Fruit fly (Drosophila melanogaster) whole organism, embryonic: ENCODE results near the gene Gr89a.

ENCODE experiments used
- ATbp ChIP-seq: fragments of 200-800 bp; sonication (Bioruptor generic); optimal IDR thresholded peaks from 2 replicates; lab custom pipeline; 2017; ENCODE audit warnings: missing biosample characterization, mild to moderate bottlenecking, missing genetic modification characterization, missing genetic modification reagents
- Ada2b ChIP-seq: fragments of 200-800 bp; sonication (Bioruptor generic); IDR thresholded peaks from 2 replicates; pipeline ENCODE4 v1.3.6; 2022; ENCODE audit warnings: missing biosample characterization, missing genetic modification characterization
- Aef1 ChIP-seq: fragments of 200-800 bp; sonication (Bioruptor generic); IDR thresholded peaks from 3 replicates; pipeline ENCODE4 v1.3.6; 2022; ENCODE audit warnings: missing biosample characterization, missing genetic modification characterization
- CG10267 ChIP-seq: fragments of 200-800 bp; sonication (Bioruptor generic); optimal IDR thresholded peaks from 2 replicates; lab custom pipeline; 2018; ENCODE audit warnings: missing biosample characterization, mild to moderate bottlenecking, missing genetic modification characterization, moderate library complexity
- CG11504 ChIP-seq: fragments of 200-800 bp; sonication (Bioruptor generic); optimal IDR thresholded peaks from 3 replicates; lab custom pipeline; 2019; ENCODE audit warnings: missing biosample characterization, mild to moderate bottlenecking, missing genetic modification characterization, moderate library complexity
- CG12155 ChIP-seq: fragments of 200-800 bp; sonication (Bioruptor generic); optimal IDR thresholded peaks from 3 replicates; lab custom pipeline; 2016; ENCODE audit warnings: missing biosample characterization, missing genetic modification characterization
- CG17829 ChIP-seq: fragments of 200-800 bp; optimal IDR thresholded peaks from 2 replicates; lab custom pipeline; 2019; ENCODE audit warnings: missing biosample characterization, mild to moderate bottlenecking, missing genetic modification characterization, moderate library complexity
- CG1792 ChIP-seq: fragments of 200-800 bp; sonication (Bioruptor generic); optimal IDR thresholded peaks from 2 replicates; lab custom pipeline; 2016; ENCODE audit warnings: missing biosample characterization, missing genetic modification characterization
- CG18476 ChIP-seq: fragments of 200-800 bp; sonication (Bioruptor generic); optimal IDR thresholded peaks from 2 replicates; lab custom pipeline; 2016; ENCODE audit warnings: missing biosample characterization, mild to moderate bottlenecking, missing genetic modification characterization
- CG32532 ChIP-seq: fragments of 200-800 bp; sonication (Bioruptor generic); IDR thresholded peaks from 2 replicates; pipeline ENCODE4 v1.3.6; 2022; ENCODE audit warnings: missing biosample characterization, missing genetic modification characterization
- CG34422 ChIP-seq: fragments of 200-800 bp; sonication (Bioruptor generic); IDR thresholded peaks from 3 replicates; pipeline ENCODE4 v1.3.6; 2022; ENCODE audit warnings: missing biosample characterization, missing genetic modification characterization
- CG3995 ChIP-seq: fragments of 200-800 bp; sonication (Bioruptor generic); optimal IDR thresholded peaks from 3 replicates; lab custom pipeline; 2016; ENCODE audit warnings: missing biosample characterization, missing genetic modification characterization
- CG4328 ChIP-seq: fragments of 200-800 bp; sonication (Bioruptor generic); optimal IDR thresholded peaks from 3 replicates; lab custom pipeline; 2017; ENCODE audit warnings: missing biosample characterization, missing genetic modification reagents, missing genetic modification characterization
- CG4730 ChIP-seq: fragments of 200-800 bp; sonication (Bioruptor generic); IDR thresholded peaks from 2 replicates; pipeline ENCODE4 v1.3.6; 2022; ENCODE audit warnings: missing biosample characterization, missing genetic modification characterization
- CG5180 ChIP-seq: fragments of 200-800 bp; sonication (Bioruptor generic); optimal IDR thresholded peaks from 3 replicates; lab custom pipeline; 2017; ENCODE audit warnings: missing biosample characterization, missing genetic modification characterization, mild to moderate bottlenecking, moderate library complexity, missing genetic modification reagents
- CG7372 ChIP-seq: fragments of 200-800 bp; sonication (Bioruptor generic); IDR thresholded peaks from 2 replicates; pipeline ENCODE4 v1.3.6; 2022; ENCODE audit warnings: missing biosample characterization, missing genetic modification characterization
- CG7556 ChIP-seq: fragments of 200-800 bp; sonication (Bioruptor generic); optimal IDR thresholded peaks from 2 replicates; lab custom pipeline; 2017; ENCODE audit warnings: missing biosample characterization, mild to moderate bottlenecking, missing genetic modification characterization
- CG7839 ChIP-seq: fragments of 200-800 bp; sonication (Bioruptor generic); optimal IDR thresholded peaks from 3 replicates; lab custom pipeline; 2018; ENCODE audit warnings: missing biosample characterization, mild to moderate bottlenecking, missing genetic modification characterization, moderate library complexity
- CG9437 ChIP-seq: fragments of 200-800 bp; sonication (Bioruptor generic); optimal IDR thresholded peaks from 2 replicates; lab custom pipeline; 2018; ENCODE audit warnings: missing biosample characterization, mild to moderate bottlenecking, missing genetic modification characterization
- Dad ChIP-seq: fragments of 200-800 bp; sonication (Bioruptor generic); optimal IDR thresholded peaks from 3 replicates; lab custom pipeline; 2016; ENCODE audit warnings: missing biosample characterization, missing genetic modification characterization
- Dfd ChIP-seq, 2 experiments: fragments of >200 bp; optimal IDR thresholded peaks; 2 replicates each; lab custom pipeline; 2017; ENCODE audit warnings: missing biosample characterization in 2 of 2, missing genetic modification characterization in 2 of 2
- E2f2 ChIP-seq: fragments of 200-800 bp; sonication (Bioruptor generic); IDR thresholded peaks from 2 replicates; pipeline ENCODE4 v1.3.6; 2022; ENCODE audit warnings: missing biosample characterization, missing genetic modification characterization
- Fer1 ChIP-seq: fragments of 200-800 bp; sonication (Bioruptor generic); optimal IDR thresholded peaks from 2 replicates; lab custom pipeline; 2017; ENCODE audit warnings: missing biosample characterization, mild to moderate bottlenecking, missing genetic modification characterization
- Hey ChIP-seq: fragments of 200-800 bp; sonication (Bioruptor generic); optimal IDR thresholded peaks from 3 replicates; lab custom pipeline; 2018; ENCODE audit warnings: missing biosample characterization, mild to moderate bottlenecking, missing genetic modification characterization
- Oaz ChIP-seq: fragments of 200-800 bp; sonication (Bioruptor generic); IDR thresholded peaks from 2 replicates; pipeline ENCODE4 v1.3.6; 2022; ENCODE audit warnings: missing biosample characterization, missing genetic modification characterization
- Trl ChIP-seq, 3 experiments: fragments of >200 bp in 2 of 3; fragments of 200-800 bp in 1 of 3; sonication (Bioruptor generic) in 1 of 3; optimal IDR thresholded peaks; 2 replicates in 1 of 3; 3 replicates in 2 of 3; lab custom pipeline; 2016 to 2017; ENCODE audit warnings: missing biosample characterization in 1 of 3, missing genetic modification characterization in 1 of 3
- Vsx1 ChIP-seq: fragments of 200-800 bp; sonication (Bioruptor generic); optimal IDR thresholded peaks from 2 replicates; lab custom pipeline; 2017; ENCODE audit warnings: missing biosample characterization, mild to moderate bottlenecking, missing genetic modification characterization, missing genetic modification reagents
- ac ChIP-seq: fragments of 200-800 bp; sonication (Bioruptor generic); optimal IDR thresholded peaks from 3 replicates; lab custom pipeline; 2017; ENCODE audit warnings: missing biosample characterization, mild to moderate bottlenecking, missing genetic modification characterization
- amos ChIP-seq: fragments of 200-800 bp; sonication (Bioruptor generic); IDR thresholded peaks from 2 replicates; pipeline ENCODE4 v1.3.6; 2022; ENCODE audit warnings: missing biosample characterization, missing genetic modification characterization; ENCODE audit not compliant: partially characterized antibody
- ase ChIP-seq: fragments of 200-800 bp; sonication (Bioruptor generic); IDR thresholded peaks from 3 replicates; pipeline ENCODE4 v1.3.6; 2022; ENCODE audit warnings: missing biosample characterization, missing genetic modification characterization
- bsh ChIP-seq, 2 experiments: fragments of 200-800 bp; sonication (Bioruptor generic); optimal IDR thresholded peaks; 2 replicates each; lab custom pipeline; 2017 to 2018; ENCODE audit warnings: mild to moderate bottlenecking in 2 of 2, missing biosample characterization in 2 of 2, missing genetic modification characterization in 2 of 2, moderate library complexity in 1 of 2
- chinmo ChIP-seq: fragments of 200-800 bp; sonication (Bioruptor generic); IDR thresholded peaks from 4 replicates; pipeline ENCODE4 v1.3.6; 2022; ENCODE audit warnings: missing biosample characterization, missing genetic modification characterization; ENCODE audit not compliant: partially characterized antibody
- corto ChIP-seq: fragments of 200-800 bp; sonication (Bioruptor generic); optimal IDR thresholded peaks from 2 replicates; lab custom pipeline; 2016; ENCODE audit warnings: missing biosample characterization, mild to moderate bottlenecking, missing genetic modification characterization, moderate library complexity
- danr ChIP-seq: fragments of 200-800 bp; sonication (Bioruptor generic); IDR thresholded peaks from 2 replicates; pipeline ENCODE4 v1.3.6; 2022; ENCODE audit warnings: missing biosample characterization, missing genetic modification characterization
- emc ChIP-seq: fragments of 200-800 bp; sonication (Bioruptor generic); optimal IDR thresholded peaks from 2 replicates; lab custom pipeline; 2016; ENCODE audit warnings: missing biosample characterization, missing genetic modification characterization
- exex ChIP-seq: fragments of 200-800 bp; sonication (Bioruptor generic); optimal IDR thresholded peaks from 4 replicates; lab custom pipeline; 2018; ENCODE audit warnings: missing biosample characterization, mild to moderate bottlenecking, missing genetic modification characterization, moderate library complexity
- grau ChIP-seq: fragments of 200-800 bp; optimal IDR thresholded peaks from 3 replicates; lab custom pipeline; 2019; ENCODE audit warnings: missing biosample characterization, mild to moderate bottlenecking, missing genetic modification characterization, moderate library complexity
- grn ChIP-seq: fragments of 200-800 bp; sonication (Bioruptor generic); optimal IDR thresholded peaks from 3 replicates; lab custom pipeline; 2017; ENCODE audit warnings: missing biosample characterization, missing genetic modification characterization
- gt ChIP-seq: fragments of 200-800 bp; sonication (Bioruptor generic); IDR thresholded peaks from 2 replicates; pipeline ENCODE4 v1.3.6; 2022; ENCODE audit warnings: missing biosample characterization, missing genetic modification characterization
- ham ChIP-seq: fragments of 200-800 bp; sonication (Bioruptor generic); IDR thresholded peaks from 2 replicates; pipeline ENCODE4 v1.3.6; 2022; ENCODE audit warnings: missing biosample characterization, missing genetic modification characterization
- odd ChIP-seq: fragments of 200-800 bp; sonication (Bioruptor generic); optimal IDR thresholded peaks from 2 replicates; lab custom pipeline; 2017; ENCODE audit warnings: missing biosample characterization, mild to moderate bottlenecking, missing genetic modification characterization
- pb ChIP-seq: fragments of 200-800 bp; sonication (Bioruptor generic); optimal IDR thresholded peaks from 3 replicates; lab custom pipeline; 2016; ENCODE audit warnings: missing biosample characterization, missing genetic modification characterization
- pho ChIP-seq: fragments of 200-800 bp; sonication (Bioruptor generic); optimal IDR thresholded peaks from 2 replicates; lab custom pipeline; 2016; ENCODE audit warnings: missing biosample characterization, missing genetic modification characterization
- phol ChIP-seq: fragments of 200-800 bp; sonication (Bioruptor generic); optimal IDR thresholded peaks from 3 replicates; lab custom pipeline; 2018; ENCODE audit warnings: missing biosample characterization, mild to moderate bottlenecking, missing genetic modification characterization, moderate library complexity
- prd ChIP-seq, 3 experiments: fragments of >200 bp in 2 of 3; fragments of 200-800 bp in 1 of 3; sonication (Bioruptor generic) in 1 of 3; optimal IDR thresholded peaks in 2 of 3; IDR thresholded peaks in 1 of 3; 2 replicates in 2 of 3; 3 replicates in 1 of 3; pipeline versions ENCODE4 v1.3.6 to Lab custom; 2017 to 2022; ENCODE audit warnings: missing biosample characterization in 1 of 3, missing genetic modification characterization in 1 of 3
- repo ChIP-seq: fragments of 200-800 bp; sonication (Bioruptor generic); optimal IDR thresholded peaks from 2 replicates; lab custom pipeline; 2016; ENCODE audit warnings: missing biosample characterization, missing genetic modification characterization
- run ChIP-seq: fragments of 200-800 bp; sonication (Bioruptor generic); optimal IDR thresholded peaks from 3 replicates; lab custom pipeline; 2018; ENCODE audit warnings: missing biosample characterization, mild to moderate bottlenecking, missing genetic modification characterization
- vvl ChIP-seq: fragments of 200-800 bp; sonication (Bioruptor generic); IDR thresholded peaks from 2 replicates; pipeline ENCODE4 v1.3.6; 2022; ENCODE audit warnings: missing biosample characterization, missing genetic modification characterization
- zfh1 ChIP-seq: fragments of 200-800 bp; sonication (Bioruptor generic); IDR thresholded peaks from 3 replicates; pipeline ENCODE4 v1.3.6; 2022; ENCODE audit warnings: missing biosample characterization, missing genetic modification characterization

Gr89a gene

dm6 chr3R:16524178-16524577, 25.4 kb upstream of the Gr89a start (continued):
- no peak for TF ChIP-seq emc (GFP tag; lab: Kevin White, UChicago)
- TF ChIP-seq ac (GFP tag; lab: Kevin White, UChicago), result no peak
- peak; percentile 68 for TF ChIP-seq ATbp (GFP tag; lab: Kevin White, UChicago)
- 0 out of 2 replicates have a peak, but pooled peaks have one; percentile 5 for TF ChIP-seq CG4730
- TF ChIP-seq ase (GFP tag; lab: Robert Waterston, UW), result peak; percentile 73; the same call in 2 of the 3 replicates
- TF ChIP-seq pho, result no peak
- TF ChIP-seq Vsx1 (GFP tag; lab: Kevin White, UChicago), result no peak
- no peak for TF ChIP-seq CG5180 (GFP tag; lab: Kevin White, UChicago)
- peak; percentile 12 for TF ChIP-seq CG9437 (GFP tag; lab: Kevin White, UChicago)
- TF ChIP-seq exex (tag; lab: Kevin White, UChicago), result peak; percentile 5
- peak in 1 of 2 experiments; percentile 86 for TF ChIP-seq bsh (GFP tag; optimal IDR thresholded peaks at IDR 0.05; lab: Kevin White, UChicago)
- peak; percentile 44; the same call in 2 of the 3 replicates for TF ChIP-seq Aef1
- TF ChIP-seq prd (optimal IDR thresholded peaks at IDR 0.05; lab: Kevin White, UChicago), result no peak
- peak; percentile 79 for TF ChIP-seq prd (GFP tag; IDR thresholded peaks at IDR 0.05; lab: Robert Waterston, UW)
- 0 out of 2 replicates have a peak, but pooled peaks have one; percentile 21 for TF ChIP-seq Oaz (GFP tag; lab: Robert Waterston, UW)
- peak; percentile 96 for TF ChIP-seq phol (tag; lab: Kevin White, UChicago)
- no peak for TF ChIP-seq chinmo (GFP tag; lab: Robert Waterston, UW)
- TF ChIP-seq ham (GFP tag; lab: Robert Waterston, UW), result no peak
- peak; percentile 89 for TF ChIP-seq CG11504
- peak; percentile 69 for TF ChIP-seq CG7556
- peak; percentile 66; the same call in 2 of the 3 replicates for TF ChIP-seq CG34422 (GFP tag; lab: Robert Waterston, UW)
- TF ChIP-seq CG18476 (GFP tag; lab: Kevin White, UChicago), result peak; percentile 59
- TF ChIP-seq CG3995 (GFP tag; lab: Kevin White, UChicago), result no peak
- no peak for TF ChIP-seq Dfd (GFP tag; optimal IDR thresholded peaks at IDR 0.05; lab: Kevin White, UChicago)
- TF ChIP-seq CG10267, result peak; percentile 84
- no peak for TF ChIP-seq Trl (optimal IDR thresholded peaks at IDR 0.05; lab: Kevin White, UChicago)
- TF ChIP-seq Trl (GFP tag; optimal IDR thresholded peaks at IDR 0.05; lab: Kevin White, UChicago), result peak; percentile 22
- peak; percentile 62; the same call in 1 of the 2 replicates for TF ChIP-seq Ada2b (GFP tag; lab: Robert Waterston, UW)
- peak; percentile 87 for TF ChIP-seq CG7839 (tag; lab: Kevin White, UChicago)
- TF ChIP-seq grau, result peak; percentile 41
- TF ChIP-seq zfh1, result peak; percentile 87
- peak; percentile 42 for TF ChIP-seq CG1792 (GFP tag; lab: Kevin White, UChicago)
- peak; percentile 90 for TF ChIP-seq CG17829
- peak; percentile 1 for TF ChIP-seq Fer1 (GFP tag; lab: Kevin White, UChicago)
- no peak for TF ChIP-seq odd (GFP tag; lab: Kevin White, UChicago)
- peak; percentile 14; the same call in 1 of the 2 replicates for TF ChIP-seq gt
- TF ChIP-seq run (tag; lab: Kevin White, UChicago), result peak; percentile 13
- peak; percentile 90 for TF ChIP-seq vvl (GFP tag; lab: Robert Waterston, UW)
- no peak for TF ChIP-seq Hey (tag; lab: Kevin White, UChicago)
- TF ChIP-seq corto (GFP tag; lab: Kevin White, UChicago), result no peak
- TF ChIP-seq Dad (GFP tag; lab: Kevin White, UChicago), result no peak
- peak; percentile 48 for TF ChIP-seq repo (GFP tag; lab: Kevin White, UChicago)
- TF ChIP-seq CG32532 (GFP tag; lab: Robert Waterston, UW), result 0 out of 2 replicates have a peak, but pooled peaks have one; percentile 4
- peak; percentile 58; the same call in 1 of the 2 replicates for TF ChIP-seq danr (GFP tag; lab: Robert Waterston, UW)
- TF ChIP-seq CG4328 (GFP tag; lab: Kevin White, UChicago), result peak; percentile 11
- TF ChIP-seq amos (GFP tag; lab: Robert Waterston, UW), result no peak
- TF ChIP-seq E2f2 (GFP tag; lab: Robert Waterston, UW), result no peak; the same call in 1 of the 2 replicates
- peak; percentile 61 for TF ChIP-seq CG7372 (GFP tag; lab: Robert Waterston, UW)
- no peak for TF ChIP-seq grn (GFP tag; lab: Kevin White, UChicago)
- TF ChIP-seq CG12155 (GFP tag; lab: Kevin White, UChicago), result no peak
- TF ChIP-seq pb (GFP tag; lab: Kevin White, UChicago), result no peak
